Fruit fly (Drosophila melanogaster): ENCODE results near the gene Bdbt.

The Bdbt gene

DNA sequence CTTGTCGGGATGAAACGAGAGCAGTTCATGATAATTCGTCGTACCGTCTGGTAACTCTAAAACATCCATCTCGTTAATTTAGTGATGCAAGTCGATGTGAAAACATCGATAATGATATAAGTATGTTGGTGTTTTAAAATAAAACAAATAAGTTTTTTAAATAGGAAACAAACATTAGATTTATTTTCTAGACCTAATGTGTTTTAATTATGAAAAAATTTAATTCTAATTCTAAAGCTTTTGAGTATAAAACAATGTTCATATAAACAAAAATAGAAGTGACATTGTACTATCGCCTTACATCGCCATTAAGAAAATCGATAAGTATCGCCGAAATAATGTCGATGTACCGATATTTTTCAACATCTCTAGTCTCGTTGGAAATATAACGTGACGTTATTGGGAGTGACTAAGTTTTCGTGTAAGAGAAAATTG is 7.6 kb downstream of the Bdbt start, which contains the start of gene Rab11 (continued):
- TF ChIP-seq Nf-YA (GFP tag; IDR thresholded peaks at IDR 0.05), result 0 out of 2 replicates have a peak, but pooled peaks have one; percentile 6
- TF ChIP-seq hbn (GFP tag; IDR thresholded peaks at IDR 0.05; ENCODE audit: partially characterized antibody), result peak; percentile 86
- no peak for TF ChIP-seq CG13123 (GFP tag; optimal IDR thresholded peaks at IDR 0.05)
- TF ChIP-seq CG12219 (GFP tag; optimal IDR thresholded peaks at IDR 0.05), result no peak
- peak; percentile 20 for TF ChIP-seq fu2 (GFP tag; optimal IDR thresholded peaks at IDR 0.05)
- TF ChIP-seq B-H2 (GFP tag; optimal IDR thresholded peaks at IDR 0.05), result peak; percentile 49
- TF ChIP-seq CG11695 (GFP tag; IDR thresholded peaks at IDR 0.05), result 0 out of 3 replicates have a peak, but pooled peaks have one; percentile 25
- TF ChIP-seq Kr (GFP tag; optimal IDR thresholded peaks at IDR 0.05), result no peak
- peak; percentile 26 for TF ChIP-seq CG12299 (tag; optimal IDR thresholded peaks at IDR 0.05)
- peak; percentile 9 for TF ChIP-seq CG10654 (GFP tag; optimal IDR thresholded peaks at IDR 0.05)
- 0 out of 2 replicates have a peak, but pooled peaks have one; percentile 34 for TF ChIP-seq CG14014 (GFP tag; IDR thresholded peaks at IDR 0.05)
- TF ChIP-seq esg (GFP tag; conservative IDR thresholded peaks at IDR 0.05), result no peak
- peak; percentile 81; the same call in 1 of the 3 replicates for TF ChIP-seq zen2 (GFP tag; IDR thresholded peaks at IDR 0.05; ENCODE audit: partially characterized antibody)
- no peak for TF ChIP-seq NC2α (GFP tag; optimal IDR thresholded peaks at IDR 0.05)
- peak; percentile 80 for TF ChIP-seq CG4820 (GFP tag; optimal IDR thresholded peaks at IDR 0.05)
- TF ChIP-seq eve (GFP tag; optimal IDR thresholded peaks at IDR 0.05), result no peak
- no peak for TF ChIP-seq Drgx (GFP tag; IDR thresholded peaks at IDR 0.05)
- TF ChIP-seq CG12391 (tag; optimal IDR thresholded peaks at IDR 0.05), result peak; percentile 77
- peak; percentile 35 for TF ChIP-seq CG33557 (GFP tag; optimal IDR thresholded peaks at IDR 0.05)
- no peak for TF ChIP-seq HHEX (GFP tag; optimal IDR thresholded peaks at IDR 0.05)
- TF ChIP-seq inv (GFP tag; IDR thresholded peaks at IDR 0.05; ENCODE audit: partially characterized antibody), result peak; percentile 89
- TF ChIP-seq CG17568 (GFP tag; optimal IDR thresholded peaks at IDR 0.05), result no peak
- TF ChIP-seq CG15514 (GFP tag; optimal IDR thresholded peaks at IDR 0.05), result peak; percentile 58
- no peak for TF ChIP-seq br (optimal IDR thresholded peaks at IDR 0.05)
- TF ChIP-seq lbe (GFP tag; optimal IDR thresholded peaks at IDR 0.05), result no peak
- TF ChIP-seq CG2120 (GFP tag; optimal IDR thresholded peaks at IDR 0.05), result peak; percentile 68
- no peak for TF ChIP-seq CG43689 (GFP tag; IDR thresholded peaks at IDR 0.05)
- peak; percentile 50 for TF ChIP-seq CG10543 (GFP tag; optimal IDR thresholded peaks at IDR 0.05)
- peak; percentile 35 for TF ChIP-seq CG13624 (GFP tag; optimal IDR thresholded peaks at IDR 0.05)
- TF ChIP-seq CG10147 (GFP tag; optimal IDR thresholded peaks at IDR 0.05), result peak; percentile 64
- no peak for TF ChIP-seq cg (GFP tag; optimal IDR thresholded peaks at IDR 0.05)
- TF ChIP-seq CG42726 (GFP tag; IDR thresholded peaks at IDR 0.05; ENCODE audit: partially characterized antibody), result peak; percentile 34; the same call in 1 of the 2 replicates
- no peak for TF ChIP-seq pfk (GFP tag; optimal IDR thresholded peaks at IDR 0.05)
- TF ChIP-seq CG30403 (GFP tag; optimal IDR thresholded peaks at IDR 0.05), result peak; percentile 75
- TF ChIP-seq sna (GFP tag; IDR thresholded peaks at IDR 0.05; ENCODE audit: partially characterized antibody), result peak; percentile 83
- peak; percentile 57 for TF ChIP-seq Hr3 (GFP tag; optimal IDR thresholded peaks at IDR 0.05)
- TF ChIP-seq dimm (GFP tag; IDR thresholded peaks at IDR 0.05), result no peak
- no peak for TF ChIP-seq ci (GFP tag; IDR thresholded peaks at IDR 0.05)
- TF ChIP-seq tio (GFP tag; optimal IDR thresholded peaks at IDR 0.05), result no peak
- TF ChIP-seq gfzf (GFP tag; optimal IDR thresholded peaks at IDR 0.05), result peak; percentile 50
- TF ChIP-seq nmo (GFP tag; optimal IDR thresholded peaks at IDR 0.05), result peak; percentile 75
- TF ChIP-seq Dip3 (GFP tag; optimal IDR thresholded peaks at IDR 0.05), result peak; percentile 3
- peak; percentile 49 for TF ChIP-seq Rfx (GFP tag; IDR thresholded peaks at IDR 0.05)
- TF ChIP-seq CrebB (tag; optimal IDR thresholded peaks at IDR 0.05), result no peak
- TF ChIP-seq Neu2 (GFP tag; optimal IDR thresholded peaks at IDR 0.05; ENCODE audit: borderline replicate concordance), result no peak
- no peak for TF ChIP-seq CG17385 (GFP tag; optimal IDR thresholded peaks at IDR 0.05)
- no peak for TF ChIP-seq tap (tag; optimal IDR thresholded peaks at IDR 0.05)
- TF ChIP-seq ro (GFP tag; IDR thresholded peaks at IDR 0.05), result no peak
- TF ChIP-seq Fer1 (GFP tag; optimal IDR thresholded peaks at IDR 0.05), result peak; percentile 20
- TF ChIP-seq CG2889 (GFP tag; IDR thresholded peaks at IDR 0.05), result no peak
- no peak for TF ChIP-seq CG1832 (GFP tag; optimal IDR thresholded peaks at IDR 0.05)
